Worm (Caenorhabditis elegans): ENCODE measurements around the gene leo-1.

The leo-1 gene

DNA sequence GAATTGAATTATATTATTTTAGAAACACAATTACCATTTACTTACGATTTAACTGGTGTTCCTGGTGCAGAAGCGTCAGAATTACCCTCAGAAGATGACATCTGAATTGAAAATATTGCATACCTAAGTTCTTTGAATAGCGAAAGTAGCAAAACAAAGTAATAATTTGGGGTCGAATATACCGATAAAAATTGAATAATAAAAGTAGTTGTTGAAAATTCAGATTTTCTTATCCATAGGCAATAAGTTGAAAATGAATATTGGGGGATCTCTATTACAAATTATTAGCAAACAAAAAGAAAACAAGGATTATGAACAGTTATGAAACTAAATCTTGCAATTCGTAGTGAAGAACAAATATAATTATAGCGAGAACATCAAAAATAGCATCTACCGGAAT is at the start of gene leo-1:
Gene leo-1 (minus strand): TSS at position 101 of the 400 bp plus-strand sequence.
- TF ChIP-seq efl-1 (GFP tag; optimal IDR thresholded peaks at IDR 0.05) = no peak
- TF ChIP-seq ccch-3 (GFP tag; optimal IDR thresholded peaks at IDR 0.05) = no peak
- TF ChIP-seq lin-26 (GFP tag; IDR thresholded peaks at IDR 0.05) = no peak
- TF ChIP-seq aptf-2 (GFP tag; conservative IDR thresholded peaks at IDR 0.05) = no peak
- TF ChIP-seq lir-1 (GFP tag; conservative IDR thresholded peaks at IDR 0.05) = no peak
- no peak for TF ChIP-seq lsy-27 (tag; optimal IDR thresholded peaks at IDR 0.05; ENCODE audit: borderline replicate concordance, insufficient read depth)
- TF ChIP-seq dpl-1 (GFP tag; optimal IDR thresholded peaks at IDR 0.05) = no peak
- no peak for TF ChIP-seq B0019.2 (GFP tag; conservative IDR thresholded peaks at IDR 0.05)
- TF ChIP-seq let-526 (GFP tag; IDR thresholded peaks at IDR 0.05) = no peak
- TF ChIP-seq attf-5 (GFP tag; optimal IDR thresholded peaks at IDR 0.05) = no peak
- no peak for TF ChIP-seq die-1 (tag; optimal IDR thresholded peaks at IDR 0.05)
- no peak for TF ChIP-seq mxl-1 (tag; optimal IDR thresholded peaks at IDR 0.05)
- TF ChIP-seq C06A6.2 (GFP tag; conservative IDR thresholded peaks at IDR 0.05) = no peak
- no peak for TF ChIP-seq Y56A3A.18 (GFP tag; IDR thresholded peaks at IDR 0.05)

DNA sequence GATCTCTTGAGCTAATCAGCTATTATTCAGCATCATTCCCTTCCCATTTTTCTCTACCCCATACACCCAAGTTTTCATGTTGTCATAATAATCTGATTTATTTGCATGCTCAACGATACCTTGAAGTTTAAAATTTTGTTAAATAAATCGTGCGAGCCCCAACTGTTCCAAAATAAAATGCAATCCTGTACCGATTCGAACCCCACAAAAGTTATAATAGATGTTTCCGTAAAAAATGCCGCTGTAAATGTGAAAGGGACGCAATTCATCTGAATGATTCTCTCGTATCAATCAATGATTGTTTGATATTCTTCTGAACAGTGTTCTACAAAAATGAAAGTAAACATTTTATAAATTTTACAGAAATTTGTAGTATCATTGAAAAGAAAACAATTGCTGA is 48.3 kb upstream of the leo-1 start:
- no peak for TF ChIP-seq Y53F4B.3 (GFP tag; IDR thresholded peaks at IDR 0.05)
- no peak for TF ChIP-seq hlh-26 (GFP tag; conservative IDR thresholded peaks at IDR 0.05)
- TF ChIP-seq unc-62 (GFP tag; optimal IDR thresholded peaks at IDR 0.05) = no peak
- no peak for TF ChIP-seq let-607 (tag; optimal IDR thresholded peaks at IDR 0.05)
- peak; percentile 68; the same call in 1 of the 2 replicates for TF ChIP-seq ceh-40 (GFP tag; IDR thresholded peaks at IDR 0.05)
- no peak for TF ChIP-seq pbrm-1 (GFP tag; IDR thresholded peaks at IDR 0.05)
- peak; percentile 57 for TF ChIP-seq tbp1 (GFP tag; optimal IDR thresholded peaks at IDR 0.05)
- TF ChIP-seq atf-7 (tag; optimal IDR thresholded peaks at IDR 0.05) = peak; percentile 53
- TF ChIP-seq lsl-1 (GFP tag; optimal IDR thresholded peaks at IDR 0.05) = peak; percentile 57
- TF ChIP-seq snpc-1.1 (tag; optimal IDR thresholded peaks at IDR 0.05; ENCODE audit: insufficient read depth) = no peak
- peak; percentile 73; the same call in 1 of the 2 replicates for TF ChIP-seq Y56A3A.18 (GFP tag; IDR thresholded peaks at IDR 0.05)
- no peak for TF ChIP-seq mcd-1 (GFP tag; IDR thresholded peaks at IDR 0.05)
- TF ChIP-seq cebp-1 (GFP tag; IDR thresholded peaks at IDR 0.05) = no peak
- no peak for TF ChIP-seq cebp-1 (tag; optimal IDR thresholded peaks at IDR 0.05)
- no peak for TF ChIP-seq ama-1 (optimal IDR thresholded peaks at IDR 0.05)
- peak; percentile 44 to 85 for TF ChIP-seq ama-1 (GFP tag; optimal IDR thresholded peaks at IDR 0.05)
- no peak for TF ChIP-seq nhr-120 (GFP tag; IDR thresholded peaks at IDR 0.05)
- peak; percentile 11 for TF ChIP-seq nhr-27 (tag; optimal IDR thresholded peaks at IDR 0.05)
- peak; percentile 69 for TF ChIP-seq snpc-1.3 (tag; optimal IDR thresholded peaks at IDR 0.05; ENCODE audit: insufficient read depth)
- TF ChIP-seq ets-4 (GFP tag; optimal IDR thresholded peaks at IDR 0.05) = no peak
- no peak for TF ChIP-seq F57C9.4 (tag; optimal IDR thresholded peaks at IDR 0.05)
- TF ChIP-seq hlh-12 (tag; optimal IDR thresholded peaks at IDR 0.05) = no peak
- peak; percentile 63; the same call in 1 of the 2 replicates for TF ChIP-seq ztf-25 (GFP tag; IDR thresholded peaks at IDR 0.05)
- no peak for TF ChIP-seq lag-1 (GFP tag; IDR thresholded peaks at IDR 0.05)
- peak; percentile 94 for TF ChIP-seq Y53G8AR.9 (GFP tag; conservative IDR thresholded peaks at IDR 0.05)
- peak; percentile 37 for TF ChIP-seq athp-1 (tag; optimal IDR thresholded peaks at IDR 0.05)
- no peak for TF ChIP-seq nhr-90 (tag; optimal IDR thresholded peaks at IDR 0.05)
- TF ChIP-seq F33H1.4 (GFP tag; IDR thresholded peaks at IDR 0.05) = no peak; the same call in 1 of the 2 replicates
- peak; percentile 47 for TF ChIP-seq hmg-1.2 (GFP tag; IDR thresholded peaks at IDR 0.05)
- TF ChIP-seq gei-17 (GFP tag; optimal IDR thresholded peaks at IDR 0.05) = no peak
- no peak for TF ChIP-seq bed-2 (GFP tag; IDR thresholded peaks at IDR 0.05)
- TF ChIP-seq lin-26 (GFP tag; IDR thresholded peaks at IDR 0.05) = no peak
- TF ChIP-seq hsf-1 (GFP tag; IDR thresholded peaks at IDR 0.05) = peak; percentile 81
- TF ChIP-seq F52B5.7 (tag; optimal IDR thresholded peaks at IDR 0.05) = peak; percentile 22
- no peak for TF ChIP-seq egrh-3 (GFP tag; IDR thresholded peaks at IDR 0.05)
- no peak; the same call in 1 of the 2 replicates for TF ChIP-seq dox-1 (GFP tag; IDR thresholded peaks at IDR 0.05)
- no peak for TF ChIP-seq lsy-27 (tag; optimal IDR thresholded peaks at IDR 0.05; ENCODE audit: borderline replicate concordance, insufficient read depth)

Measured in whole organism, young adult.